Worm (Caenorhabditis elegans): ENCODE data around the gene C46C2.6.

C46C2.6 gene

ce11 chrIV:9259687-9260086 lies 47.5 kb downstream of the C46C2.6 start, which contains the start of gene Y11D7A.10:
Gene Y11D7A.10, minus strand, starts transcription at chrIV:9259768.
- no peak for TF ChIP-seq attf-6 (GFP tag; IDR thresholded peaks at IDR 0.05)
- no peak for TF ChIP-seq nhr-27 (tag; optimal IDR thresholded peaks at IDR 0.05)
- TF ChIP-seq die-1 (tag; optimal IDR thresholded peaks at IDR 0.05), result no peak
- TF ChIP-seq F33H1.4 (GFP tag; IDR thresholded peaks at IDR 0.05), result no peak
- TF ChIP-seq Y53G8AR.9 (GFP tag; conservative IDR thresholded peaks at IDR 0.05), result no peak
- no peak for TF ChIP-seq cebp-1 (GFP tag; IDR thresholded peaks at IDR 0.05)
- TF ChIP-seq cebp-1 (tag; optimal IDR thresholded peaks at IDR 0.05), result no peak
- no peak for TF ChIP-seq K12H6.12 (tag; optimal IDR thresholded peaks at IDR 0.05)
- TF ChIP-seq snpc-1.1 (tag; optimal IDR thresholded peaks at IDR 0.05; ENCODE audit: insufficient read depth), result no peak
- no peak for TF ChIP-seq F57A8.1 (GFP tag; optimal IDR thresholded peaks at IDR 0.05)
- no peak for TF ChIP-seq mes-4 (tag; optimal IDR thresholded peaks at IDR 0.05)
- no peak for TF ChIP-seq akir-1 (GFP tag; optimal IDR thresholded peaks at IDR 0.05)
- TF ChIP-seq F52B5.7 (tag; optimal IDR thresholded peaks at IDR 0.05), result no peak
- TF ChIP-seq madf-8 (GFP tag; conservative IDR thresholded peaks at IDR 0.05), result no peak
- no peak for TF ChIP-seq zim-3 (tag; optimal IDR thresholded peaks at IDR 0.05)
- no peak for TF ChIP-seq hrde-1 (tag; optimal IDR thresholded peaks at IDR 0.05; ENCODE audit: borderline replicate concordance)

DNA sequence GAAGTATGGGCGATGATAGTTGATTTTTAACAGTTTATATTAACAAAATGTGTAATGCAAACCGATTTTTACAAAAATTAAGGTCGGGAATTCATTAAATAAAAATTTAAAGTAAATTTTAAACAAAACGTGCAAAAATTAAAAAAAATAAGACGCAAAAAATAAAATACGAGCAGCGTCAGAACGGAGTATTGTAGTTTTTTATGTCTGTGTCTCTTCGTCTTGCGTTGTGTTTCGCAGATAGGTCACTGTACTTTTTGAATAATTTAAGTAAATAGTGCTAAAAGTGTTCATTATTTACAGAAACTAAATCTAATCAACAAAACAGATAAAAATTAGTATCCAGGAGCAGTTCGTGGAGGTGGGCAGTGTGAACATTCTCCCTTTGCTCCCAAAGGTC lies 48.1 kb downstream of the C46C2.6 start:
- TF ChIP-seq Y53G8AR.9 (GFP tag; conservative IDR thresholded peaks at IDR 0.05) (no peak), hmg-1.2 (GFP tag; IDR thresholded peaks at IDR 0.05) (peak; percentile 92), aptf-2 (GFP tag; conservative IDR thresholded peaks at IDR 0.05) (no peak), die-1 (tag; optimal IDR thresholded peaks at IDR 0.05) (no peak), attf-5 (GFP tag; optimal IDR thresholded peaks at IDR 0.05) (no peak), hsf-1 (GFP tag; IDR thresholded peaks at IDR 0.05) (no peak), D2030.7 (GFP tag; IDR thresholded peaks at IDR 0.05) (no peak), ceh-100 (GFP tag; IDR thresholded peaks at IDR 0.05) (no peak), ets-4 (GFP tag; optimal IDR thresholded peaks at IDR 0.05) (no peak), ceh-58 (GFP tag; IDR thresholded peaks at IDR 0.05) (no peak), attf-3 (GFP tag; conservative IDR thresholded peaks at IDR 0.05) (peak; percentile 91), athp-1 (tag; optimal IDR thresholded peaks at IDR 0.05) (no peak), F52B5.7 (tag; optimal IDR thresholded peaks at IDR 0.05) (no peak)

- peak; percentile 12 for TF ChIP-seq F57A8.1 (GFP tag; optimal IDR thresholded peaks at IDR 0.05)
- TF ChIP-seq F37B4.10 (GFP tag; IDR thresholded peaks at IDR 0.05), result 0 out of 2 replicates have a peak, but pooled peaks have one; percentile 3
- no peak for TF ChIP-seq ztf-3 (GFP tag; optimal IDR thresholded peaks at IDR 0.05)
These were observed 48.6 kb downstream of the C46C2.6 start for ce11 chrIV:9260826-9261225.

DNA sequence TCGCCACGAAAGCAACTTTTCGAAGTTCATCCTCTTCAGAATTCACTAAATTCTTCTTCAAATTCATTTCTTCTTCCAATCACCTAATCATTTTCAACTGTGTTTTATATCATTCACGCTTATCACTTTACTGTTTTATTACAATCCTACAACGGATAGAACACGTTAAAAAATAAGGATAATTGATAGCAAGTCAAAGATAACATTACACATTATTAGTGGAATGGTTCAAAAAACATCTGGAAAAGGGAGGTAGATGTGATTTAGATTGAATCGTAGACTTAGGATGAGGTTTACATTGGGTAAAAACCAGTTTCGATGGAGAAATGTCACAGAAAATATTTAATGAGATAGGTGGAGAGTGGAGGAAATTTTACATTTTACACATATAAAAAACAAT lies 49.5 kb downstream of the C46C2.6 start, which contains the start of gene col-120:
Gene col-120, minus strand, starts transcription at position 101 of the 400 bp plus-strand sequence.
- no peak for TF ChIP-seq aptf-2 (GFP tag; conservative IDR thresholded peaks at IDR 0.05)
- TF ChIP-seq cebp-2 (GFP tag; IDR thresholded peaks at IDR 0.05), result no peak
- TF ChIP-seq snpc-4 (GFP tag; optimal IDR thresholded peaks at IDR 0.05), result no peak
- TF ChIP-seq snpc-4 (tag; optimal IDR thresholded peaks at IDR 0.05), result no peak
- no peak for TF ChIP-seq B0035.1 (tag; optimal IDR thresholded peaks at IDR 0.05)
- no peak for TF ChIP-seq die-1 (tag; optimal IDR thresholded peaks at IDR 0.05)
- no peak for TF ChIP-seq ztf-3 (GFP tag; optimal IDR thresholded peaks at IDR 0.05)
- no peak for TF ChIP-seq snpc-1.1 (tag; optimal IDR thresholded peaks at IDR 0.05; ENCODE audit: insufficient read depth)
- TF ChIP-seq efl-1 (GFP tag; optimal IDR thresholded peaks at IDR 0.05), result no peak
- TF ChIP-seq T26A5.8 (tag; optimal IDR thresholded peaks at IDR 0.05), result no peak
- no peak for TF ChIP-seq madf-10 (tag; optimal IDR thresholded peaks at IDR 0.05)
- TF ChIP-seq zfh-2 (GFP tag; conservative IDR thresholded peaks at IDR 0.05), result no peak
- TF ChIP-seq unc-62 (GFP tag; optimal IDR thresholded peaks at IDR 0.05), result no peak

Data from whole organism, young adult.